Worm (Caenorhabditis elegans) whole organism, early embryonic: Measurements from ENCODE around the gene nhr-25.

ENCODE experiments used
- flt-1 ChIP-seq: fragments of 200-800 bp; sonication (Bioruptor generic); IDR thresholded peaks from 2 replicates; pipeline ENCODE4 v1.3.6; 2022; ENCODE audit warnings: missing genetic modification characterization, missing compliant biosample characterization
- hmbx-1 ChIP-seq: sonication (generic microtip); optimal IDR thresholded peaks from 2 replicates; lab custom pipeline; 2016; ENCODE audit warnings: mild to moderate bottlenecking, missing genetic modification characterization, missing compliant biosample characterization

DNA sequence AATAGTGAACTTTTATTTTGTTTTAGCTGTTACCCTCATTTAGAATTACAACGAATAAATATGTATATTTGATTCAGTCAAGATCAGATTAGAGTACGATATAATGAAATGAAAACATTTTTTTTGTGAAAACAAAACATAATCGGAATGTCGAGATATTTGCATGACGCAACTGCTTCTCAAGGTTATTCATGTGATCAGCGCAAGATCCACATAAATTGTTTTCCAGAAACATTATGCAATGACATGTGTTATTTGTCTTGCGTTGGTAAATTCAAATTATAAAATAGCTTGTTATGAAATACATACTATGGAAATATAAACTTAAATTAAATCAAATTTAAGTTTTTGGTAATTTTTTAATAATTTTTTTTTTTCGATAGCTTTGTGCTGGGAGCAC lies 8.7 kb upstream of the nhr-25 start:
- no peak for TF ChIP-seq flt-1 (GFP tag; lab: Robert Waterston, UW)
- TF ChIP-seq hmbx-1 (tag; lab: Kevin White, UChicago), result no peak
